Fruit fly (Drosophila melanogaster) whole organism, embryonic: Measurements from ENCODE around the gene Sec61alpha.

ENCODE experiments used
- Abd-B ChIP-seq: fragments of 200-800 bp; sonication (Bioruptor generic); optimal IDR thresholded peaks from 2 replicates; lab custom pipeline; 2018; ENCODE audit warnings: missing biosample characterization, mild to moderate bottlenecking, missing genetic modification characterization, moderate library complexity
- Adf1 ChIP-seq: fragments of 200-800 bp; sonication (Bioruptor generic); IDR thresholded peaks from 2 replicates; pipeline ENCODE4 v1.3.6; 2022; ENCODE audit warnings: missing biosample characterization, missing genetic modification characterization
- B-H1 ChIP-seq: fragments of 200-800 bp; sonication (Bioruptor generic); IDR thresholded peaks from 3 replicates; pipeline ENCODE4 v1.3.6; 2022; ENCODE audit warnings: missing biosample characterization, missing genetic modification characterization
- B-H2 ChIP-seq: fragments of 200-800 bp; sonication (Bioruptor generic); optimal IDR thresholded peaks from 2 replicates; lab custom pipeline; 2018; ENCODE audit warnings: missing biosample characterization, mild to moderate bottlenecking, missing genetic modification characterization
- CG11456 ChIP-seq: fragments of 200-800 bp; sonication (Bioruptor generic); IDR thresholded peaks from 3 replicates; pipeline ENCODE4 v1.3.6; 2022; ENCODE audit warnings: missing biosample characterization, missing genetic modification characterization
- CG11696 ChIP-seq: fragments of 200-800 bp; sonication (Bioruptor generic); IDR thresholded peaks from 2 replicates; pipeline ENCODE4 v1.3.6; 2022; ENCODE audit warnings: missing biosample characterization, missing genetic modification characterization
- CG12155 ChIP-seq: fragments of 200-800 bp; sonication (Bioruptor generic); optimal IDR thresholded peaks from 3 replicates; lab custom pipeline; 2016; ENCODE audit warnings: missing biosample characterization, missing genetic modification characterization
- CG13894 ChIP-seq: fragments of 200-800 bp; sonication (Bioruptor generic); optimal IDR thresholded peaks from 3 replicates; lab custom pipeline; 2018; ENCODE audit warnings: missing biosample characterization, mild to moderate bottlenecking, missing genetic modification characterization, moderate library complexity
- CG15479 ChIP-seq: fragments of 200-800 bp; sonication (Bioruptor generic); optimal IDR thresholded peaks from 3 replicates; lab custom pipeline; 2019; ENCODE audit warnings: missing biosample characterization, mild to moderate bottlenecking, missing genetic modification characterization, moderate library complexity
- CG1602 ChIP-seq: fragments of 200-800 bp; sonication (Bioruptor generic); optimal IDR thresholded peaks from 3 replicates; lab custom pipeline; 2016; ENCODE audit warnings: missing biosample characterization, missing genetic modification characterization
- CG16779 ChIP-seq: fragments of 200-800 bp; sonication (Bioruptor generic); IDR thresholded peaks from 2 replicates; pipeline ENCODE4 v1.3.6; 2022; ENCODE audit warnings: missing biosample characterization, missing genetic modification characterization
- CG16813 ChIP-seq: fragments of 200-800 bp; sonication (Bioruptor generic); IDR thresholded peaks from 3 replicates; pipeline ENCODE4 v1.3.6; 2022; ENCODE audit warnings: missing biosample characterization, missing genetic modification characterization; ENCODE audit not compliant: partially characterized antibody
- CG17328 ChIP-seq: fragments of 200-800 bp; sonication (Bioruptor generic); IDR thresholded peaks from 2 replicates; pipeline ENCODE4 v1.3.6; 2022; ENCODE audit warnings: missing biosample characterization, missing genetic modification characterization
- CG17568 ChIP-seq: fragments of 200-800 bp; sonication (Bioruptor generic); optimal IDR thresholded peaks from 2 replicates; lab custom pipeline; 2018; ENCODE audit warnings: missing biosample characterization, mild to moderate bottlenecking, missing genetic modification characterization, moderate library complexity
- CG17912 ChIP-seq: fragments of 200-800 bp; sonication (Bioruptor generic); optimal IDR thresholded peaks from 2 replicates; lab custom pipeline; 2018; ENCODE audit warnings: missing biosample characterization, mild to moderate bottlenecking, missing genetic modification characterization
- CG18476 ChIP-seq: fragments of 200-800 bp; sonication (Bioruptor generic); optimal IDR thresholded peaks from 2 replicates; lab custom pipeline; 2016; ENCODE audit warnings: missing biosample characterization, mild to moderate bottlenecking, missing genetic modification characterization
- CG2875 ChIP-seq: fragments of 200-800 bp; sonication (Bioruptor generic); optimal IDR thresholded peaks from 2 replicates; lab custom pipeline; 2017; ENCODE audit warnings: missing biosample characterization, mild to moderate bottlenecking, missing genetic modification characterization, missing genetic modification reagents
- CG3163 ChIP-seq: fragments of 200-800 bp; sonication (Bioruptor generic); optimal IDR thresholded peaks from 3 replicates; lab custom pipeline; 2016; ENCODE audit warnings: missing biosample characterization, missing genetic modification characterization
- CG32532 ChIP-seq: fragments of 200-800 bp; sonication (Bioruptor generic); IDR thresholded peaks from 2 replicates; pipeline ENCODE4 v1.3.6; 2022; ENCODE audit warnings: missing biosample characterization, missing genetic modification characterization
- CG4424 ChIP-seq: fragments of 200-800 bp; sonication (Bioruptor generic); optimal IDR thresholded peaks from 3 replicates; lab custom pipeline; 2016; ENCODE audit warnings: missing biosample characterization, missing genetic modification characterization
- CG4854 ChIP-seq: fragments of 200-800 bp; sonication (Bioruptor generic); optimal IDR thresholded peaks from 2 replicates; lab custom pipeline; 2016; ENCODE audit warnings: missing biosample characterization, missing genetic modification characterization, inconsistent platforms
- Dip3 ChIP-seq: fragments of 200-800 bp; sonication (Bioruptor generic); optimal IDR thresholded peaks from 3 replicates; lab custom pipeline; 2016; ENCODE audit warnings: missing biosample characterization, missing genetic modification characterization
- HHEX ChIP-seq: fragments of 200-800 bp; sonication (Bioruptor generic); optimal IDR thresholded peaks from 3 replicates; lab custom pipeline; 2017; ENCODE audit warnings: missing biosample characterization, mild to moderate bottlenecking, missing genetic modification characterization, missing genetic modification reagents
- HmgZ ChIP-seq: fragments of 200-800 bp; sonication (Bioruptor generic); optimal IDR thresholded peaks from 2 replicates; lab custom pipeline; 2018; ENCODE audit warnings: missing biosample characterization, mild to moderate bottlenecking, missing genetic modification characterization
- Hmx ChIP-seq: fragments of 200-800 bp; sonication (Bioruptor generic); optimal IDR thresholded peaks from 2 replicates; lab custom pipeline; 2016; ENCODE audit warnings: missing biosample characterization, missing genetic modification characterization
- Myb ChIP-seq: fragments of 200-800 bp; sonication (Bioruptor generic); optimal IDR thresholded peaks from 2 replicates; lab custom pipeline; 2016; ENCODE audit warnings: missing biosample characterization, missing genetic modification characterization
- Nf-YB ChIP-seq: fragments of 200-800 bp; sonication (Bioruptor generic); optimal IDR thresholded peaks from 3 replicates; lab custom pipeline; 2019; ENCODE audit warnings: missing biosample characterization, mild to moderate bottlenecking, missing genetic modification characterization, moderate library complexity
- Oaz ChIP-seq: fragments of 200-800 bp; sonication (Bioruptor generic); IDR thresholded peaks from 2 replicates; pipeline ENCODE4 v1.3.6; 2022; ENCODE audit warnings: missing biosample characterization, missing genetic modification characterization
- Side ChIP-seq: fragments of 200-800 bp; sonication (Bioruptor generic); optimal IDR thresholded peaks from 2 replicates; lab custom pipeline; 2016; ENCODE audit warnings: missing biosample characterization, missing genetic modification characterization
- Sry-δ ChIP-seq: fragments of 200-800 bp; sonication (Bioruptor generic); optimal IDR thresholded peaks from 2 replicates; lab custom pipeline; 2016; ENCODE audit warnings: missing biosample characterization, missing genetic modification characterization
- Tbp ChIP-seq: fragments of >200 bp; optimal IDR thresholded peaks from 2 replicates; lab custom pipeline; 2018; ENCODE audit warnings: missing biosample characterization, missing genetic modification characterization
- Vsx1 ChIP-seq: fragments of 200-800 bp; sonication (Bioruptor generic); optimal IDR thresholded peaks from 2 replicates; lab custom pipeline; 2017; ENCODE audit warnings: missing biosample characterization, mild to moderate bottlenecking, missing genetic modification characterization, missing genetic modification reagents
- chinmo ChIP-seq: fragments of 200-800 bp; sonication (Bioruptor generic); IDR thresholded peaks from 4 replicates; pipeline ENCODE4 v1.3.6; 2022; ENCODE audit warnings: missing biosample characterization, missing genetic modification characterization; ENCODE audit not compliant: partially characterized antibody
- crp ChIP-seq, 2 experiments: fragments of 200-800 bp; sonication (Bioruptor generic); optimal IDR thresholded peaks; 2 replicates in 1 of 2; 3 replicates in 1 of 2; lab custom pipeline; 2017; ENCODE audit warnings: missing biosample characterization in 2 of 2, missing genetic modification characterization in 2 of 2, mild to moderate bottlenecking in 1 of 2, moderate library complexity in 1 of 2
- da ChIP-seq: fragments of 200-800 bp; sonication (Bioruptor generic); optimal IDR thresholded peaks from 2 replicates; lab custom pipeline; 2016; ENCODE audit warnings: missing biosample characterization, missing genetic modification characterization
- dan ChIP-seq: fragments of 200-800 bp; sonication (Bioruptor generic); IDR thresholded peaks from 2 replicates; pipeline ENCODE4 v1.3.6; 2022; ENCODE audit warnings: missing biosample characterization, missing genetic modification characterization
- dm ChIP-seq: fragments of 200-800 bp; sonication (Bioruptor generic); optimal IDR thresholded peaks from 3 replicates; lab custom pipeline; 2016; ENCODE audit warnings: missing biosample characterization, missing genetic modification characterization
- fu2 ChIP-seq: fragments of 200-800 bp; sonication (Bioruptor generic); optimal IDR thresholded peaks from 2 replicates; lab custom pipeline; 2016; ENCODE audit warnings: missing biosample characterization, missing genetic modification characterization
- gro ChIP-seq: fragments of 200-800 bp; sonication (Bioruptor generic); optimal IDR thresholded peaks from 2 replicates; lab custom pipeline; 2016; ENCODE audit warnings: missing biosample characterization, missing genetic modification characterization
- kni ChIP-seq: fragments of 200-800 bp; sonication (Bioruptor generic); optimal IDR thresholded peaks from 3 replicates; lab custom pipeline; 2017; ENCODE audit warnings: mild to moderate bottlenecking, missing biosample characterization, missing genetic modification reagents, missing genetic modification characterization
- lbe ChIP-seq: fragments of 200-800 bp; sonication (Bioruptor generic); optimal IDR thresholded peaks from 2 replicates; lab custom pipeline; 2016; ENCODE audit warnings: missing biosample characterization, mild to moderate bottlenecking, missing genetic modification characterization
- lilli ChIP-seq: fragments of 200-800 bp; sonication (Bioruptor generic); optimal IDR thresholded peaks from 3 replicates; lab custom pipeline; 2016; ENCODE audit warnings: missing biosample characterization, missing genetic modification characterization
- lola ChIP-seq, 3 experiments: fragments of >200 bp in 2 of 3; fragments of 200-800 bp in 1 of 3; sonication (Bioruptor generic) in 1 of 3; optimal IDR thresholded peaks; 2 replicates each; lab custom pipeline; 2017 to 2019; ENCODE audit warnings: missing biosample characterization in 3 of 3, missing genetic modification characterization in 3 of 3, mild to moderate bottlenecking in 1 of 3, moderate library complexity in 1 of 3
- lov ChIP-seq, 2 experiments: fragments of 200-800 bp in 1 of 2; fragments of >200 bp in 1 of 2; sonication (Bioruptor generic) in 1 of 2; IDR thresholded peaks in 1 of 2; optimal IDR thresholded peaks in 1 of 2; 2 replicates in 1 of 2; 3 replicates in 1 of 2; pipeline versions ENCODE4 v1.3.6 to Lab custom; 2017 to 2022; ENCODE audit warnings: missing biosample characterization in 1 of 2, missing genetic modification characterization in 1 of 2
- nau ChIP-seq: fragments of 200-800 bp; sonication (Bioruptor generic); optimal IDR thresholded peaks from 3 replicates; lab custom pipeline; 2017; ENCODE audit warnings: missing biosample characterization, mild to moderate bottlenecking, missing genetic modification characterization, missing genetic modification reagents
- oc ChIP-seq: fragments of 200-800 bp; sonication (Bioruptor generic); optimal IDR thresholded peaks from 2 replicates; lab custom pipeline; 2018; ENCODE audit warnings: missing biosample characterization, mild to moderate bottlenecking, missing genetic modification characterization, moderate library complexity
- odd ChIP-seq: fragments of 200-800 bp; sonication (Bioruptor generic); optimal IDR thresholded peaks from 2 replicates; lab custom pipeline; 2017; ENCODE audit warnings: missing biosample characterization, mild to moderate bottlenecking, missing genetic modification characterization
- onecut ChIP-seq: fragments of 200-800 bp; sonication (Bioruptor generic); IDR thresholded peaks from 2 replicates; pipeline ENCODE4 v1.3.6; 2022; ENCODE audit warnings: missing biosample characterization, missing genetic modification characterization
- tap ChIP-seq: fragments of 200-800 bp; optimal IDR thresholded peaks from 3 replicates; lab custom pipeline; 2019; ENCODE audit warnings: missing biosample characterization, mild to moderate bottlenecking, missing genetic modification characterization, moderate library complexity
- vvl ChIP-seq: fragments of 200-800 bp; sonication (Bioruptor generic); IDR thresholded peaks from 2 replicates; pipeline ENCODE4 v1.3.6; 2022; ENCODE audit warnings: missing biosample characterization, missing genetic modification characterization

The Sec61alpha gene

DNA sequence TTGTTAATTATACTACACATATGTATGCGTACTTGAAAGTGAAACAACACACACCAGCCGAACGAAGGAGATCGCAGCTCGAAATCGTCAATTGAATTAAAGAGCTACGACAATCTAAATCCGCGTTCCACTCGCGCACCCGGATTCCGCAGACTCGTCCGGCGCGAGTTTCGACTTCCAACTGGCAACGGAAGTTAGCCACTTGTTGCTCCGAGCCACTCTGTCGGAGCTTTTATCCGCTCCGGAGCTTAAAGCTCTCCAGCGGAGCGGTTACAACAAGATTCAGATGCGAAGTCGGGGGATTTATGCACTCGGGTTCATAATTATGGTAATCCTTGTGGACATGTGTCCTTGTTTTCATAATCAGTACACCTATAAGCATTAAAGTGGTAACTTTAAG lies 14.9 kb downstream of the Sec61alpha start, which contains the start of gene Rchy1 (continued):
- TF ChIP-seq dan (GFP tag; lab: Robert Waterston, UW) (no peak), B-H2 (GFP tag; lab: Kevin White, UChicago) (peak; percentile 26), chinmo (GFP tag; lab: Robert Waterston, UW) (0 out of 4 replicates have a peak, but pooled peaks have one; percentile 38), CG4424 (GFP tag; lab: Kevin White, UChicago) (no peak), CG17328 (0 out of 2 replicates have a peak, but pooled peaks have one; percentile 13), CG2875 (GFP tag; lab: Kevin White, UChicago) (peak; percentile 26), Sry-δ (GFP tag; lab: Kevin White, UChicago) (no peak), Hmx (GFP tag; lab: Kevin White, UChicago) (no peak), CG11696 (GFP tag; lab: Robert Waterston, UW) (peak; percentile 62), lola (GFP tag; optimal IDR thresholded peaks at IDR 0.05; lab: Kevin White, UChicago) (no peak), CG1602 (GFP tag; lab: Kevin White, UChicago) (no peak), Adf1 (peak; percentile 14; the same call in 1 of the 2 replicates), CG17912 (GFP tag; lab: Kevin White, UChicago) (peak; percentile 10), lilli (GFP tag; lab: Kevin White, UChicago) (peak; percentile 18), Side (GFP tag; lab: Kevin White, UChicago) (no peak), lbe (GFP tag; lab: Kevin White, UChicago) (no peak), Oaz (GFP tag; lab: Robert Waterston, UW) (no peak), onecut (GFP tag; lab: Robert Waterston, UW) (no peak; the same call in 1 of the 2 replicates), fu2 (GFP tag; lab: Kevin White, UChicago) (no peak), tap (no peak), vvl (peak; percentile 56; the same call in 1 of the 2 replicates), CG18476 (GFP tag; lab: Kevin White, UChicago) (no peak), CG3163 (GFP tag; lab: Kevin White, UChicago) (no peak), Myb (GFP tag; lab: Kevin White, UChicago) (no peak), Abd-B (GFP tag; lab: Kevin White, UChicago) (no peak), CG17568 (GFP tag; lab: Kevin White, UChicago) (no peak), CG11456 (no peak), CG16813 (GFP tag; lab: Robert Waterston, UW) (no peak), B-H1 (GFP tag; lab: Robert Waterston, UW) (no peak; the same call in 2 of the 3 replicates), HmgZ (tag; lab: Kevin White, UChicago) (peak; percentile 40), HHEX (GFP tag; lab: Kevin White, UChicago) (no peak), Tbp (no peak), CG13894 (tag; lab: Kevin White, UChicago) (peak; percentile 72), crp (GFP tag; optimal IDR thresholded peaks at IDR 0.05; lab: Kevin White, UChicago) (no peak), gro (GFP tag; lab: Kevin White, UChicago) (peak; percentile 54), CG32532 (GFP tag; lab: Robert Waterston, UW) (peak; percentile 29; the same call in 1 of the 2 replicates), nau (GFP tag; lab: Kevin White, UChicago) (peak; percentile 20)

DNA sequence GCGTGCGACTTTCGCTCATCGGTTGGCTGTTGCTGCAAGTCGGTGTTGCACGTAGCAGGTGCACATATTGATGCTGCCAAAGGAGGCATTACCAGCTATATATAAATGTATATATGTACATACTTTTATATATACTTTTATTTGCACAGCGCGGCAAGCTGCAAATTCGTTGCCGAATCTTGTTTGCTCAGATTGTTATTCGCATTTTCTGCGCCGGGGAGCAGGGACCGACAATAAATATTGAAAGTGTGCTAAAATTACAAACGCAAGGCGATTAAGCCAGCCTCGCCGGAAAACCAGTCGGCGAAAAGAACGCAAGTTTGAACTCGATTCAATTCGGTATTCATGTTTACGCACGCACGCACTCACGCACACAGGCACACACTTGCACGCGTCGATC lies 15.6 kb downstream of the Sec61alpha start:
- TF ChIP-seq Nf-YB, result no peak
- no peak for TF ChIP-seq Dip3 (GFP tag; lab: Kevin White, UChicago)
- TF ChIP-seq Vsx1 (GFP tag; lab: Kevin White, UChicago), result no peak
- peak; percentile 32 for TF ChIP-seq lbe (GFP tag; lab: Kevin White, UChicago)
- no peak for TF ChIP-seq CG16779 (GFP tag; lab: Robert Waterston, UW)
- TF ChIP-seq chinmo (GFP tag; lab: Robert Waterston, UW), result 0 out of 4 replicates have a peak, but pooled peaks have one; percentile 59
- TF ChIP-seq CG12155, result no peak
- TF ChIP-seq kni (GFP tag; lab: Kevin White, UChicago), result no peak
- no peak for TF ChIP-seq oc (tag; lab: Kevin White, UChicago)
- no peak for TF ChIP-seq da (GFP tag; lab: Kevin White, UChicago)
- TF ChIP-seq dm (GFP tag; lab: Kevin White, UChicago), result no peak
- TF ChIP-seq odd (GFP tag; lab: Kevin White, UChicago), result no peak
- TF ChIP-seq CG15479 (GFP tag; lab: Kevin White, UChicago), result no peak
- TF ChIP-seq lov (optimal IDR thresholded peaks at IDR 0.05; lab: Kevin White, UChicago), result no peak
- no peak for TF ChIP-seq lov (GFP tag; IDR thresholded peaks at IDR 0.05; lab: Robert Waterston, UW)
- no peak for TF ChIP-seq CG3163 (GFP tag; lab: Kevin White, UChicago)
- no peak for TF ChIP-seq CG4854 (GFP tag; lab: Kevin White, UChicago)
